Fruit fly (Drosophila melanogaster) whole organism, prepupa: ENCODE measurements around the gene Tb.

Experiments used
- Blimp-1 ChIP-seq: fragments of 200-800 bp; sonication (Bioruptor generic); optimal IDR thresholded peaks from 3 replicates; lab custom pipeline; 2017; ENCODE audit warnings: missing biosample characterization, missing genetic modification characterization, mild to moderate bottlenecking, moderate library complexity, missing genetic modification reagents
- CG10631 ChIP-seq: fragments of 200-800 bp; sonication (Bioruptor generic); optimal IDR thresholded peaks from 2 replicates; lab custom pipeline; 2016; ENCODE audit warnings: missing biosample characterization, missing genetic modification characterization
- CG11294 ChIP-seq: fragments of 200-800 bp; sonication (Bioruptor generic); IDR thresholded peaks from 2 replicates; pipeline ENCODE4 v1.3.6; 2022; ENCODE audit warnings: missing biosample characterization, missing genetic modification characterization
- CG15336 ChIP-seq: fragments of 200-800 bp; sonication (Bioruptor generic); IDR thresholded peaks from 2 replicates; pipeline ENCODE4 v1.3.6; 2022; ENCODE audit warnings: missing biosample characterization, missing genetic modification characterization
- CG16779 ChIP-seq: fragments of 200-800 bp; sonication (Bioruptor generic); optimal IDR thresholded peaks from 3 replicates; lab custom pipeline; 2017; ENCODE audit warnings: missing biosample characterization, mild to moderate bottlenecking, missing genetic modification characterization
- CG3032 ChIP-seq: fragments of 200-800 bp; optimal IDR thresholded peaks from 2 replicates; lab custom pipeline; 2019; ENCODE audit warnings: missing biosample characterization, mild to moderate bottlenecking, missing genetic modification characterization, moderate library complexity
- CG31627 ChIP-seq: fragments of 200-800 bp; sonication (Bioruptor generic); optimal IDR thresholded peaks from 3 replicates; lab custom pipeline; 2016; ENCODE audit warnings: missing biosample characterization, missing genetic modification characterization
- CG34406 ChIP-seq: fragments of 200-800 bp; sonication (Bioruptor generic); optimal IDR thresholded peaks from 3 replicates; lab custom pipeline; 2016; ENCODE audit warnings: missing biosample characterization, missing genetic modification characterization
- CG3919 ChIP-seq: fragments of 200-800 bp; sonication (Bioruptor generic); optimal IDR thresholded peaks from 3 replicates; lab custom pipeline; 2016; ENCODE audit warnings: missing biosample characterization, missing genetic modification characterization
- CG4318 ChIP-seq: fragments of 200-800 bp; sonication (Bioruptor generic); optimal IDR thresholded peaks from 3 replicates; lab custom pipeline; 2017; ENCODE audit warnings: missing biosample characterization, mild to moderate bottlenecking, missing genetic modification characterization
- CG6163 ChIP-seq: fragments of 200-800 bp; sonication (Bioruptor generic); IDR thresholded peaks from 3 replicates; pipeline ENCODE4 v1.3.6; 2022; ENCODE audit warnings: missing biosample characterization, missing genetic modification characterization
- CG6276 ChIP-seq: fragments of 200-800 bp; sonication (Bioruptor generic); optimal IDR thresholded peaks from 2 replicates; lab custom pipeline; 2017; ENCODE audit warnings: missing biosample characterization, mild to moderate bottlenecking, missing genetic modification characterization
- CG6792 ChIP-seq: fragments of 200-800 bp; sonication (Bioruptor generic); optimal IDR thresholded peaks from 3 replicates; lab custom pipeline; 2016; ENCODE audit warnings: missing biosample characterization, missing genetic modification characterization
- CG7368 ChIP-seq: fragments of 200-800 bp; sonication (Bioruptor generic); optimal IDR thresholded peaks from 3 replicates; lab custom pipeline; 2016; ENCODE audit warnings: missing biosample characterization, missing genetic modification characterization
- CG8119 ChIP-seq: fragments of 200-800 bp; sonication (Bioruptor generic); IDR thresholded peaks from 3 replicates; pipeline ENCODE4 v1.3.6; 2022; ENCODE audit warnings: missing biosample characterization, missing genetic modification characterization
- CG8632 ChIP-seq: fragments of 200-800 bp; sonication (Bioruptor generic); optimal IDR thresholded peaks from 3 replicates; lab custom pipeline; 2016; ENCODE audit warnings: missing biosample characterization, missing genetic modification characterization
- Eip75B ChIP-seq: fragments of 200-800 bp; sonication (Bioruptor generic); optimal IDR thresholded peaks from 3 replicates; lab custom pipeline; 2016; ENCODE audit warnings: missing biosample characterization, missing genetic modification characterization
- Eip78C ChIP-seq: fragments of 200-800 bp; sonication (Bioruptor generic); peaks from one replicate; lab custom pipeline; 2016; ENCODE audit warnings: missing biosample characterization, missing genetic modification characterization
- Ets96B ChIP-seq: fragments of 200-800 bp; optimal IDR thresholded peaks from 2 replicates; lab custom pipeline; 2019; ENCODE audit warnings: missing biosample characterization, mild to moderate bottlenecking, missing genetic modification characterization, moderate library complexity
- Gug ChIP-seq: fragments of 200-800 bp; sonication (Bioruptor generic); IDR thresholded peaks from 2 replicates; pipeline ENCODE4 v1.3.6; 2022; ENCODE audit warnings: missing biosample characterization, missing genetic modification characterization
- Hr39 ChIP-seq: fragments of 200-800 bp; sonication (Bioruptor generic); optimal IDR thresholded peaks from 2 replicates; lab custom pipeline; 2016; ENCODE audit warnings: missing biosample characterization, missing genetic modification characterization
- Hr4 ChIP-seq: fragments of 200-800 bp; sonication (Bioruptor generic); optimal IDR thresholded peaks from 3 replicates; lab custom pipeline; 2016; ENCODE audit warnings: missing biosample characterization, missing genetic modification characterization
- Lpt ChIP-seq: fragments of 200-800 bp; sonication (Bioruptor generic); optimal IDR thresholded peaks from 3 replicates; lab custom pipeline; 2016; ENCODE audit warnings: missing biosample characterization, missing genetic modification characterization
- Met ChIP-seq: fragments of 200-800 bp; sonication (Bioruptor generic); optimal IDR thresholded peaks from 3 replicates; lab custom pipeline; 2016; ENCODE audit warnings: missing biosample characterization, missing genetic modification characterization
- OdsH ChIP-seq: fragments of 200-800 bp; sonication (Bioruptor generic); optimal IDR thresholded peaks from 3 replicates; lab custom pipeline; 2016; ENCODE audit warnings: missing biosample characterization, missing genetic modification characterization
- Smox ChIP-seq: fragments of 200-800 bp; sonication (Bioruptor generic); optimal IDR thresholded peaks from 3 replicates; lab custom pipeline; 2016; ENCODE audit warnings: missing biosample characterization, missing genetic modification characterization
- Sox14 ChIP-seq: fragments of 200-800 bp; sonication (Bioruptor generic); optimal IDR thresholded peaks from 3 replicates; lab custom pipeline; 2016; ENCODE audit warnings: missing biosample characterization, missing genetic modification characterization
- Sox15 ChIP-seq: fragments of 200-800 bp; sonication (Bioruptor generic); optimal IDR thresholded peaks from 3 replicates; lab custom pipeline; 2016; ENCODE audit warnings: missing biosample characterization, missing genetic modification characterization
- achi ChIP-seq: fragments of 200-800 bp; sonication (Bioruptor generic); optimal IDR thresholded peaks from 3 replicates; lab custom pipeline; 2016; ENCODE audit warnings: missing biosample characterization, missing genetic modification characterization
- acj6 ChIP-seq: fragments of 200-800 bp; sonication (Bioruptor generic); optimal IDR thresholded peaks from 3 replicates; lab custom pipeline; 2016; ENCODE audit warnings: missing biosample characterization, missing genetic modification characterization
- dac ChIP-seq: fragments of 200-800 bp; sonication (Bioruptor generic); optimal IDR thresholded peaks from 2 replicates; lab custom pipeline; 2017; ENCODE audit warnings: missing biosample characterization, mild to moderate bottlenecking, missing genetic modification characterization
- dsx ChIP-seq: fragments of 200-800 bp; optimal IDR thresholded peaks from 3 replicates; lab custom pipeline; 2019; ENCODE audit warnings: missing biosample characterization, mild to moderate bottlenecking, missing genetic modification characterization, moderate library complexity; ENCODE audit not compliant: poor library complexity, severe bottlenecking
- eg ChIP-seq: fragments of 200-800 bp; sonication (Bioruptor generic); IDR thresholded peaks from 3 replicates; pipeline ENCODE4 v1.3.6; 2022; ENCODE audit warnings: missing biosample characterization, missing genetic modification characterization
- esn ChIP-seq: fragments of 200-800 bp; sonication (Bioruptor generic); optimal IDR thresholded peaks from 2 replicates; lab custom pipeline; 2016; ENCODE audit warnings: missing biosample characterization, mild to moderate bottlenecking, missing genetic modification characterization, moderate library complexity
- fd59A ChIP-seq: fragments of 200-800 bp; sonication (Bioruptor generic); optimal IDR thresholded peaks from 2 replicates; lab custom pipeline; 2017; ENCODE audit warnings: missing biosample characterization, mild to moderate bottlenecking, missing genetic modification characterization, missing genetic modification reagents
- fkh ChIP-seq: fragments of 200-800 bp; sonication (Bioruptor generic); optimal IDR thresholded peaks from 3 replicates; lab custom pipeline; 2017; ENCODE audit warnings: missing biosample characterization, mild to moderate bottlenecking, missing genetic modification characterization, moderate library complexity
- salr ChIP-seq, 2 experiments: fragments of 200-800 bp; sonication (Bioruptor generic); optimal IDR thresholded peaks; 3 replicates each; lab custom pipeline; 2016 to 2018; ENCODE audit warnings: missing biosample characterization in 2 of 2, missing genetic modification characterization in 2 of 2, mild to moderate bottlenecking in 1 of 2
- spab ChIP-seq: fragments of 200-800 bp; sonication (Bioruptor generic); optimal IDR thresholded peaks from 2 replicates; lab custom pipeline; 2017; ENCODE audit warnings: missing biosample characterization, mild to moderate bottlenecking, missing genetic modification characterization, missing genetic modification reagents
- ss ChIP-seq, 2 experiments: fragments of 200-800 bp; sonication (Bioruptor generic); optimal IDR thresholded peaks; 2 replicates in 1 of 2; 3 replicates in 1 of 2; lab custom pipeline; 2017 to 2018; ENCODE audit warnings: mild to moderate bottlenecking in 2 of 2, missing biosample characterization in 2 of 2, missing genetic modification characterization in 2 of 2, moderate library complexity in 1 of 2
- svp ChIP-seq: fragments of 200-800 bp; sonication (Bioruptor generic); peaks from one replicate; lab custom pipeline; 2016; ENCODE audit warnings: missing biosample characterization, missing genetic modification characterization
- topi ChIP-seq: fragments of 200-800 bp; sonication (Bioruptor generic); optimal IDR thresholded peaks from 3 replicates; lab custom pipeline; 2016; ENCODE audit warnings: missing biosample characterization, missing genetic modification characterization
- vri ChIP-seq: fragments of 200-800 bp; sonication (Bioruptor generic); optimal IDR thresholded peaks from 3 replicates; lab custom pipeline; 2016; ENCODE audit warnings: missing biosample characterization, mild to moderate bottlenecking, missing genetic modification characterization

Gene Tb

dm6 chr3R:26623493-26623956 is 32.7 kb upstream of the Tb start, which contains the start of gene TwdlB:
Gene TwdlB (minus strand): TSS chr3R:26623543.
- no peak for TF ChIP-seq salr (GFP tag; optimal IDR thresholded peaks at IDR 0.05; lab: Kevin White, UChicago)
- TF ChIP-seq dac: no peak
- no peak for TF ChIP-seq Smox (GFP tag; lab: Kevin White, UChicago)
- no peak for TF ChIP-seq OdsH (GFP tag; lab: Kevin White, UChicago)
- no peak for TF ChIP-seq dsx (GFP tag; lab: Kevin White, UChicago)
- no peak for TF ChIP-seq CG34406 (GFP tag; lab: Kevin White, UChicago)
- TF ChIP-seq CG8119 (GFP tag; lab: Robert Waterston, UW): no peak
- no peak for TF ChIP-seq CG6276 (GFP tag; lab: Kevin White, UChicago)
- no peak for TF ChIP-seq esn (GFP tag; lab: Kevin White, UChicago)
- TF ChIP-seq CG31627: no peak
- TF ChIP-seq CG16779 (tag; lab: Kevin White, UChicago): no peak
- TF ChIP-seq CG11294 (GFP tag; lab: Robert Waterston, UW): no peak
- TF ChIP-seq Eip78C (GFP tag; lab: Kevin White, UChicago): no peak
- TF ChIP-seq topi (GFP tag; lab: Kevin White, UChicago): no peak

dm6 chr3R:26625552-26625951 is 30.7 kb upstream of the Tb start, which contains the start of gene TwdlL:
Gene TwdlL (minus strand): TSS chr3R:26625652.
- TF ChIP-seq svp (GFP tag; lab: Kevin White, UChicago) (no peak), CG3032 (no peak), Ets96B (tag; lab: Kevin White, UChicago) (no peak), dac (no peak), CG6163 (GFP tag; lab: Robert Waterston, UW) (no peak), ss (GFP tag; optimal IDR thresholded peaks at IDR 0.05; lab: Kevin White, UChicago) (no peak), Eip75B (no peak), Blimp-1 (GFP tag; lab: Kevin White, UChicago) (no peak), dsx (GFP tag; lab: Kevin White, UChicago) (no peak), CG7368 (no peak), fd59A (no peak), CG6792 (GFP tag; lab: Kevin White, UChicago) (no peak), CG8632 (no peak), CG16779 (tag; lab: Kevin White, UChicago) (no peak), Met (GFP tag; lab: Kevin White, UChicago) (no peak), topi (GFP tag; lab: Kevin White, UChicago) (no peak)

DNA sequence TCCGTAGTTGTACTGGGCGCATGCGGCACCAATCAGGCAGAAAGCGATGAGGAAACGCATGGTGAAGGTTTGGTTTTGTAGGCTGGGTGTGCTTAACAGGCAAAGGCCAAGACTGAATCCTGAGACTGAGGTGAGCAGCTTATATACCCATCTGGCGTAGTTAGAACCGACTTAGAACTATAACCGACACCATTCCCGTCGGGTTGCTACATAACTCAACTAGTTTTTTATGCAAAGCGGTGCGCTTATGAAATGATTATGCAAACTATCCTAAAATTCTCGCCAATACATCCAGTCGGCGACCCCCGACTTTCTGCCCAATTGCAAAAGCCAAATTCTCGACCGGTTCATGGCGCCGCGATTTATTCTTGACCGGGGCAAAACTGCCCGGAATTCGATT is 29.6 kb upstream of the Tb start, which contains the start of gene TwdlO:
TwdlO (minus strand) TSS at position 101 of the 400 bp plus-strand sequence.
- TF ChIP-seq spab (no peak), CG3032 (no peak), Lpt (GFP tag; lab: Kevin White, UChicago) (no peak), Gug (GFP tag; lab: Robert Waterston, UW) (no peak), CG15336 (GFP tag; lab: Robert Waterston, UW) (no peak), achi (no peak), CG10631 (no peak)

dm6 chr3R:26628624-26629023 is 27.6 kb upstream of the Tb start, which contains the start of gene TwdlK:
Gene TwdlK (minus strand): TSS chr3R:26628724.
- TF ChIP-seq vri (GFP tag; lab: Kevin White, UChicago): no peak

dm6 chr3R:26629618-26630017 is 26.6 kb upstream of the Tb start, which contains the start of gene TwdlJ:
Gene TwdlJ (plus strand): TSS chr3R:26629918.
- TF ChIP-seq eg (GFP tag; lab: Robert Waterston, UW) (no peak), dsx (GFP tag; lab: Kevin White, UChicago) (no peak), Hr39 (GFP tag; lab: Kevin White, UChicago) (no peak), CG6276 (GFP tag; lab: Kevin White, UChicago) (no peak), acj6 (GFP tag; lab: Kevin White, UChicago) (no peak), CG34406 (GFP tag; lab: Kevin White, UChicago) (no peak), salr (GFP tag; optimal IDR thresholded peaks at IDR 0.05; lab: Kevin White, UChicago) (no peak), CG4318 (GFP tag; lab: Kevin White, UChicago) (no peak), Sox15 (GFP tag; lab: Kevin White, UChicago) (no peak), fkh (GFP tag; lab: Kevin White, UChicago) (no peak), CG7368 (no peak), Sox14 (GFP tag; lab: Kevin White, UChicago) (no peak), vri (GFP tag; lab: Kevin White, UChicago) (no peak), CG3032 (no peak), CG3919 (GFP tag; lab: Kevin White, UChicago) (no peak), Hr4 (no peak)
